Fruit fly (Drosophila melanogaster) whole organism, pupa: ENCODE data around the gene ThrRS.

Experiments
- CG10348 ChIP-seq: fragments of 200-800 bp; sonication (Bioruptor generic); IDR thresholded peaks from 2 replicates; pipeline ENCODE4 v1.3.6; 2022; ENCODE audit warnings: missing biosample characterization, missing genetic modification characterization
- CG13204 ChIP-seq: fragments of 200-800 bp; sonication (Bioruptor generic); optimal IDR thresholded peaks from 2 replicates; lab custom pipeline; 2018; ENCODE audit warnings: missing biosample characterization, mild to moderate bottlenecking, missing genetic modification characterization, moderate library complexity
- CG32121 ChIP-seq: fragments of 200-800 bp; sonication (Bioruptor generic); IDR thresholded peaks from 2 replicates; pipeline ENCODE4 v1.3.6; 2022; ENCODE audit warnings: missing biosample characterization, missing genetic modification characterization
- CG34367 ChIP-seq: fragments of 200-800 bp; sonication (Bioruptor generic); optimal IDR thresholded peaks from 2 replicates; lab custom pipeline; 2018; ENCODE audit warnings: missing biosample characterization, mild to moderate bottlenecking, missing genetic modification characterization
- CG4496 ChIP-seq: fragments of 200-800 bp; sonication (Bioruptor generic); IDR thresholded peaks from 3 replicates; pipeline ENCODE4 v1.3.6; 2022; ENCODE audit warnings: missing biosample characterization, missing genetic modification characterization
- CG8301 ChIP-seq: fragments of 200-800 bp; sonication (Bioruptor generic); optimal IDR thresholded peaks from 2 replicates; lab custom pipeline; 2018; ENCODE audit warnings: missing biosample characterization, mild to moderate bottlenecking, missing genetic modification characterization
- Pif1A ChIP-seq: fragments of 200-800 bp; sonication (Bioruptor generic); optimal IDR thresholded peaks from 3 replicates; lab custom pipeline; 2016; ENCODE audit warnings: missing biosample characterization, missing genetic modification characterization
- Pif1B ChIP-seq: fragments of 200-800 bp; sonication (Bioruptor generic); optimal IDR thresholded peaks from 3 replicates; lab custom pipeline; 2016; ENCODE audit warnings: missing biosample characterization, missing genetic modification characterization
- fd96Ca ChIP-seq: fragments of 200-800 bp; sonication (Bioruptor generic); IDR thresholded peaks from 3 replicates; pipeline ENCODE4 v1.3.6; 2022; ENCODE audit warnings: missing biosample characterization, missing genetic modification characterization
- rn ChIP-seq: fragments of 200-800 bp; sonication (Bioruptor generic); IDR thresholded peaks from 2 replicates; pipeline ENCODE4 v1.3.6; 2022; ENCODE audit warnings: missing biosample characterization, missing genetic modification characterization

dm6 chr2L:12087442-12087841 is 16.1 kb upstream of the ThrRS start:
- TF ChIP-seq CG34367 (tag; lab: Kevin White, UChicago) (no peak), CG32121 (no peak), rn (GFP tag; lab: Robert Waterston, UW) (no peak), Pif1A (GFP tag; lab: Kevin White, UChicago) (no peak), fd96Ca (GFP tag; lab: Robert Waterston, UW) (no peak), CG10348 (GFP tag; lab: Robert Waterston, UW) (no peak), CG4496 (no peak), CG13204 (GFP tag; lab: Kevin White, UChicago) (no peak), CG8301 (no peak), Pif1B (no peak)
